Fruit fly (Drosophila melanogaster) whole organism, embryonic: ENCODE results near the gene CG5776.
A peak's percentile ranks its signal among the peaks of the same experiment; 100 is the strongest.

Experiments
- Ada2b ChIP-seq: fragments of 200-800 bp; sonication (Bioruptor generic); IDR thresholded peaks from 2 replicates; pipeline ENCODE4 v1.3.6; 2022; ENCODE audit warnings: missing biosample characterization, missing genetic modification characterization
- BEAF-32 ChIP-seq: fragments of 200-800 bp; sonication (Bioruptor generic); optimal IDR thresholded peaks from 3 replicates; lab custom pipeline; 2017; ENCODE audit warnings: missing biosample characterization, missing genetic modification characterization, mild to moderate bottlenecking, moderate library complexity, missing genetic modification reagents
- Bgb ChIP-seq: fragments of 200-800 bp; sonication (Bioruptor generic); IDR thresholded peaks from 2 replicates; pipeline ENCODE4 v1.3.6; 2022; ENCODE audit warnings: missing biosample characterization, missing genetic modification characterization; ENCODE audit not compliant: partially characterized antibody
- CG10462 ChIP-seq: fragments of 200-800 bp; sonication (Bioruptor generic); optimal IDR thresholded peaks from 2 replicates; lab custom pipeline; 2016; ENCODE audit warnings: missing biosample characterization, missing genetic modification characterization
- CG16813 ChIP-seq: fragments of 200-800 bp; sonication (Bioruptor generic); IDR thresholded peaks from 3 replicates; pipeline ENCODE4 v1.3.6; 2022; ENCODE audit warnings: missing biosample characterization, missing genetic modification characterization; ENCODE audit not compliant: partially characterized antibody
- CG17361 ChIP-seq: fragments of 200-800 bp; sonication (Bioruptor generic); IDR thresholded peaks from 3 replicates; pipeline ENCODE4 v1.3.6; 2022; ENCODE audit warnings: missing biosample characterization, missing genetic modification characterization
- CG2875 ChIP-seq: fragments of 200-800 bp; sonication (Bioruptor generic); optimal IDR thresholded peaks from 2 replicates; lab custom pipeline; 2017; ENCODE audit warnings: missing biosample characterization, mild to moderate bottlenecking, missing genetic modification characterization, missing genetic modification reagents
- CG3281 ChIP-seq: fragments of 200-800 bp; sonication (Bioruptor generic); optimal IDR thresholded peaks from 3 replicates; lab custom pipeline; 2017; ENCODE audit warnings: missing biosample characterization, mild to moderate bottlenecking, missing genetic modification characterization
- CG33213 ChIP-seq: fragments of 200-800 bp; sonication (Bioruptor generic); optimal IDR thresholded peaks from 3 replicates; lab custom pipeline; 2016; ENCODE audit warnings: missing biosample characterization, missing genetic modification characterization
- CG33557 ChIP-seq: fragments of 200-800 bp; sonication (Bioruptor generic); optimal IDR thresholded peaks from 2 replicates; lab custom pipeline; 2019; ENCODE audit warnings: missing biosample characterization, mild to moderate bottlenecking, missing genetic modification characterization, moderate library complexity
- CG34224 ChIP-seq: fragments of 200-800 bp; sonication (Bioruptor generic); IDR thresholded peaks from 3 replicates; pipeline ENCODE4 v1.3.6; 2022; ENCODE audit warnings: missing biosample characterization, missing genetic modification characterization; ENCODE audit not compliant: partially characterized antibody
- CG6813 ChIP-seq: fragments of 200-800 bp; sonication (Bioruptor generic); optimal IDR thresholded peaks from 2 replicates; lab custom pipeline; 2017; ENCODE audit warnings: missing biosample characterization, missing genetic modification characterization, mild to moderate bottlenecking, moderate library complexity, missing genetic modification reagents
- CG7963 ChIP-seq: fragments of 200-800 bp; sonication (Bioruptor generic); IDR thresholded peaks from 3 replicates; pipeline ENCODE4 v1.3.6; 2022; ENCODE audit warnings: missing biosample characterization, missing genetic modification characterization; ENCODE audit not compliant: partially characterized antibody
- Dll ChIP-seq: fragments of 200-800 bp; sonication (Bioruptor generic); IDR thresholded peaks from 4 replicates; pipeline ENCODE4 v1.3.6; 2022; ENCODE audit warnings: missing biosample characterization, missing genetic modification characterization; ENCODE audit not compliant: partially characterized antibody
- Dp ChIP-seq: fragments of 200-800 bp; sonication (Bioruptor generic); optimal IDR thresholded peaks from 2 replicates; lab custom pipeline; 2018; ENCODE audit warnings: missing biosample characterization, mild to moderate bottlenecking, missing genetic modification characterization, moderate library complexity
- Dref ChIP-seq: fragments of 200-800 bp; sonication (Bioruptor generic); IDR thresholded peaks from 2 replicates; pipeline ENCODE4 v1.3.6; 2022; ENCODE audit warnings: missing biosample characterization, missing genetic modification characterization
- E2f2 ChIP-seq: fragments of 200-800 bp; sonication (Bioruptor generic); IDR thresholded peaks from 2 replicates; pipeline ENCODE4 v1.3.6; 2022; ENCODE audit warnings: missing biosample characterization, missing genetic modification characterization
- HmgD ChIP-seq: fragments of 200-800 bp; sonication (Bioruptor generic); optimal IDR thresholded peaks from 3 replicates; lab custom pipeline; 2016; ENCODE audit warnings: missing biosample characterization, missing genetic modification characterization
- HmgZ ChIP-seq: fragments of 200-800 bp; sonication (Bioruptor generic); optimal IDR thresholded peaks from 2 replicates; lab custom pipeline; 2018; ENCODE audit warnings: missing biosample characterization, mild to moderate bottlenecking, missing genetic modification characterization
- Hmr ChIP-seq: fragments of 200-800 bp; sonication (Bioruptor generic); optimal IDR thresholded peaks from 3 replicates; lab custom pipeline; 2017; ENCODE audit warnings: mild to moderate bottlenecking, missing biosample characterization, missing genetic modification reagents, missing genetic modification characterization
- Lhr ChIP-seq: fragments of 200-800 bp; sonication (Bioruptor generic); optimal IDR thresholded peaks from 3 replicates; lab custom pipeline; 2017; ENCODE audit warnings: mild to moderate bottlenecking, missing biosample characterization, missing genetic modification reagents, missing genetic modification characterization
- MESR4 ChIP-seq: fragments of 200-800 bp; sonication (Bioruptor generic); optimal IDR thresholded peaks from 2 replicates; lab custom pipeline; 2018; ENCODE audit warnings: missing biosample characterization, mild to moderate bottlenecking, missing genetic modification characterization, moderate library complexity
- Myb ChIP-seq: fragments of 200-800 bp; sonication (Bioruptor generic); optimal IDR thresholded peaks from 2 replicates; lab custom pipeline; 2016; ENCODE audit warnings: missing biosample characterization, missing genetic modification characterization
- Opbp ChIP-seq: fragments of 200-800 bp; sonication (Bioruptor generic); IDR thresholded peaks from 3 replicates; pipeline ENCODE4 v1.3.6; 2022; ENCODE audit warnings: missing biosample characterization, missing genetic modification characterization; ENCODE audit not compliant: partially characterized antibody
- Scr ChIP-seq: fragments of 200-800 bp; sonication (Bioruptor generic); IDR thresholded peaks from 2 replicates; pipeline ENCODE4 v1.3.6; 2022; ENCODE audit warnings: missing biosample characterization, missing genetic modification characterization; ENCODE audit not compliant: partially characterized antibody
- Side ChIP-seq: fragments of 200-800 bp; sonication (Bioruptor generic); optimal IDR thresholded peaks from 2 replicates; lab custom pipeline; 2016; ENCODE audit warnings: missing biosample characterization, missing genetic modification characterization
- Sry-δ ChIP-seq: fragments of 200-800 bp; sonication (Bioruptor generic); optimal IDR thresholded peaks from 2 replicates; lab custom pipeline; 2016; ENCODE audit warnings: missing biosample characterization, missing genetic modification characterization
- Xrp1 ChIP-seq: fragments of 200-800 bp; sonication (Bioruptor generic); IDR thresholded peaks from 2 replicates; pipeline ENCODE4 v1.3.6; 2022; ENCODE audit warnings: missing biosample characterization, missing genetic modification characterization
- YL-1 ChIP-seq: fragments of 200-800 bp; sonication (Bioruptor generic); optimal IDR thresholded peaks from 3 replicates; lab custom pipeline; 2017; ENCODE audit warnings: missing biosample characterization, mild to moderate bottlenecking, missing genetic modification characterization
- bbx ChIP-seq: fragments of 200-800 bp; sonication (Bioruptor generic); IDR thresholded peaks from 2 replicates; pipeline ENCODE4 v1.3.6; 2022; ENCODE audit warnings: missing biosample characterization, missing genetic modification characterization; ENCODE audit not compliant: partially characterized antibody
- chm ChIP-seq: fragments of 200-800 bp; sonication (Bioruptor generic); IDR thresholded peaks from 2 replicates; pipeline ENCODE4 v1.3.6; 2022; ENCODE audit warnings: missing biosample characterization, missing genetic modification characterization
- dmrt11E ChIP-seq: fragments of 200-800 bp; sonication (Bioruptor generic); optimal IDR thresholded peaks from 3 replicates; lab custom pipeline; 2018; ENCODE audit warnings: missing biosample characterization, mild to moderate bottlenecking, missing genetic modification characterization, moderate library complexity
- ftz-f1 ChIP-seq: fragments of 200-800 bp; sonication (Bioruptor generic); optimal IDR thresholded peaks from 2 replicates; lab custom pipeline; 2016; ENCODE audit warnings: missing biosample characterization, missing genetic modification characterization
- gfzf ChIP-seq: fragments of 200-800 bp; sonication (Bioruptor generic); optimal IDR thresholded peaks from 2 replicates; lab custom pipeline; 2016; ENCODE audit warnings: missing biosample characterization, mild to moderate bottlenecking, missing genetic modification characterization, moderate library complexity
- inv ChIP-seq: fragments of 200-800 bp; sonication (Bioruptor generic); IDR thresholded peaks from 2 replicates; pipeline ENCODE4 v1.3.6; 2022; ENCODE audit warnings: missing biosample characterization, missing genetic modification characterization; ENCODE audit not compliant: partially characterized antibody
- mld ChIP-seq: fragments of 200-800 bp; sonication (Bioruptor generic); IDR thresholded peaks from 3 replicates; pipeline ENCODE4 v1.3.6; 2022; ENCODE audit warnings: missing biosample characterization, missing genetic modification characterization; ENCODE audit not compliant: partially characterized antibody
- nerfin-1 ChIP-seq: fragments of 200-800 bp; sonication (Bioruptor generic); optimal IDR thresholded peaks from 3 replicates; lab custom pipeline; 2019; ENCODE audit warnings: missing biosample characterization, mild to moderate bottlenecking, missing genetic modification characterization, moderate library complexity
- nerfin-2 ChIP-seq: fragments of 200-800 bp; sonication (Bioruptor generic); IDR thresholded peaks from 2 replicates; pipeline ENCODE4 v1.3.6; 2022; ENCODE audit warnings: missing biosample characterization, missing genetic modification characterization; ENCODE audit not compliant: partially characterized antibody
- row ChIP-seq: fragments of 200-800 bp; sonication (Bioruptor generic); IDR thresholded peaks from 3 replicates; pipeline ENCODE4 v1.3.6; 2022; ENCODE audit warnings: missing biosample characterization, missing genetic modification characterization
- scrt ChIP-seq: fragments of 200-800 bp; sonication (Bioruptor generic); optimal IDR thresholded peaks from 2 replicates; lab custom pipeline; 2018; ENCODE audit warnings: missing biosample characterization, mild to moderate bottlenecking, missing genetic modification characterization, moderate library complexity
- sim ChIP-seq: fragments of 200-800 bp; sonication (Bioruptor generic); IDR thresholded peaks from 2 replicates; pipeline ENCODE4 v1.3.6; 2022; ENCODE audit warnings: missing biosample characterization, missing genetic modification characterization
- sna ChIP-seq: fragments of 200-800 bp; sonication (Bioruptor generic); IDR thresholded peaks from 2 replicates; pipeline ENCODE4 v1.3.6; 2022; ENCODE audit warnings: missing biosample characterization, missing genetic modification characterization; ENCODE audit not compliant: partially characterized antibody
- vnd ChIP-seq: fragments of 200-800 bp; sonication (Bioruptor generic); IDR thresholded peaks from 3 replicates; pipeline ENCODE4 v1.3.6; 2022; ENCODE audit warnings: missing biosample characterization, missing genetic modification characterization; ENCODE audit not compliant: partially characterized antibody
- zen ChIP-seq: fragments of 200-800 bp; sonication (Bioruptor generic); optimal IDR thresholded peaks from 3 replicates; lab custom pipeline; 2018; ENCODE audit warnings: missing biosample characterization, mild to moderate bottlenecking, missing genetic modification characterization, moderate library complexity

Gene CG5776

DNA sequence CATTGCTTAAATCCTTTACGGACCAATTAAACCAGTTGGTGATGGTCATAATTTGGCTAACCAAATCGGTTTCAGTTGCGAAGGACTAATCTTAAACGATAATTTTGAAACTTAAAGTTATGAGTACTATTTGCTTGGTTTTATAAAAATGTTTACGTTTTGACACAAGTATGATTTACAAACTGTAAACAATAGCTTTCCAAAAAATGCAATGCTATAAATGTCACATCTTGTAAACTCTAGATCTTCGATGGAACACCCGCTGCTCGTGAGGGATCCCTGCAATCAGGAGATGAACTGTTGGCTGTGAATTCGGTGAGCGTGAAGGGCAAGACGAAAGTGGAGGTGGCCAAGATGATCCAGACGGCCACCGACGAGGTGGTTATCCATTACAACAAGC is 7.0 kb downstream of the CG5776 start, which contains the start of gene CG5781:
Gene CG5781, minus strand, starts transcription at position 101 of the 400 bp plus-strand sequence.
- no peak for TF ChIP-seq Ada2b (GFP tag; lab: Robert Waterston, UW)
- TF ChIP-seq, all 482 proteins: peak for 0

DNA sequence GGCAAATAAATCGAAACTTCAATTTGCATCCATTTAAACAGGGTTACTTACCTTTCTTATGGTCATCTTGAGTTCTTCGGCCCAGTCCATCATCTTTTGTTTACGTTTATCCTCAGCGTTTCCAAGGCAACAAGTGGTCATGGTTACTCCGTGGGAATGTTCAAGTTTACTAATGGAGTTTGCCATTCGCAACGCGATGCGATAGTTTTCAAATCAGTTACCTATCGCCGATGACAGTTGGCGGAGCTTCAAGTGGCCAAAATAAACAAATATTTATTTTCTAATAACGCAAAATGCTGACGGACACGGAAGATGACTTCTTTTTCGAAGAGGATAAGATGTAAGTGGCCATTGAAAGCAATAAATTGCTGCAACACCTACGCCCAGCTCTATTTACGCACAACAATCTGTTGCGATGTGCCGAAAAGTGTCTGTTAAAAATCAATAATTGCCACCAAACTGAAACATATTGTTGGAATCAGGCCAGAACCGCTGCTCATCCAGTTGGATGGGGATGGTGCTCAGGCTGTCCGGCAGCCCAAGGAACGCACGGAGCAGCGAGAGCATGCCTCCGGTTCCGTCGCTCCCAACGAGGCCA is 9.3 kb downstream of the CG5776 start, which contains the start of the genes IFT43 and PICK1:
Gene IFT43, minus strand, starts transcription at position 166 of the 598 bp plus-strand sequence.
Gene PICK1, plus strand, starts transcription at position 211 of the 598 bp plus-strand sequence.
- TF ChIP-seq E2f2 (GFP tag; lab: Robert Waterston, UW) (peak; percentile 47; the same call in 1 of the 2 replicates), nerfin-1 (tag; lab: Kevin White, UChicago) (peak; percentile 58), vnd (GFP tag; lab: Robert Waterston, UW) (peak; percentile 77), Xrp1 (GFP tag; lab: Robert Waterston, UW) (peak; percentile 7; the same call in 1 of the 2 replicates), Ada2b (GFP tag; lab: Robert Waterston, UW) (no peak), CG7963 (GFP tag; lab: Robert Waterston, UW) (peak; percentile 69; the same call in 2 of the 3 replicates), row (peak; percentile 35; the same call in 1 of the 3 replicates), MESR4 (peak; percentile 31), Side (no peak), Hmr (GFP tag; lab: Kevin White, UChicago) (no peak), Dp (GFP tag; lab: Kevin White, UChicago) (peak; percentile 37), CG33557 (no peak), HmgD (GFP tag; lab: Kevin White, UChicago) (no peak), CG6813 (GFP tag; lab: Kevin White, UChicago) (no peak), Opbp (GFP tag; lab: Robert Waterston, UW) (peak; percentile 81; the same call in 2 of the 3 replicates), zen (tag; lab: Kevin White, UChicago) (peak; percentile 54), CG34224 (GFP tag; lab: Robert Waterston, UW) (peak; percentile 79), Bgb (GFP tag; lab: Robert Waterston, UW) (peak; percentile 89), sna (peak; percentile 76), Scr (GFP tag; lab: Robert Waterston, UW) (peak; percentile 81), YL-1 (GFP tag; lab: Kevin White, UChicago) (peak; percentile 37), nerfin-2 (GFP tag; lab: Robert Waterston, UW) (peak; percentile 59; the same call in 1 of the 2 replicates), Dref (peak; percentile 52), bbx (peak; percentile 86), Dll (GFP tag; lab: Robert Waterston, UW) (peak; percentile 83), CG2875 (no peak), scrt (GFP tag; lab: Kevin White, UChicago) (peak; percentile 96), HmgZ (tag; lab: Kevin White, UChicago) (peak; percentile 19), Lhr (GFP tag; lab: Kevin White, UChicago) (peak; percentile 2), inv (GFP tag; lab: Robert Waterston, UW) (peak; percentile 56), mld (peak; percentile 80; the same call in 2 of the 3 replicates), CG10462 (GFP tag; lab: Kevin White, UChicago) (no peak), CG16813 (peak; percentile 72), CG17361 (no peak), Sry-δ (GFP tag; lab: Kevin White, UChicago) (peak; percentile 64), dmrt11E (tag; lab: Kevin White, UChicago) (no peak), BEAF-32 (GFP tag; lab: Kevin White, UChicago) (peak; percentile 82), CG33213 (GFP tag; lab: Kevin White, UChicago) (peak; percentile 6), chm (GFP tag; lab: Robert Waterston, UW) (no peak), Myb (GFP tag; lab: Kevin White, UChicago) (peak; percentile 59), CG3281 (GFP tag; lab: Kevin White, UChicago) (no peak), gfzf (peak; percentile 48), sim (GFP tag; lab: Robert Waterston, UW) (no peak), ftz-f1 (GFP tag; lab: Kevin White, UChicago) (peak; percentile 55)
